Worm (Caenorhabditis elegans): ENCODE results near the gene sdz-9.

Gene sdz-9

ce11 chrII:2764664-2765063 is 8.8 kb downstream of the sdz-9 start, which contains the start of gene fbxb-108:
Gene fbxb-108 (plus strand): TSS chrII:2764964.
- TF ChIP-seq nhr-28 (tag; optimal IDR thresholded peaks at IDR 0.05), result no peak
- TF ChIP-seq nhr-237 (tag; optimal IDR thresholded peaks at IDR 0.05), result no peak
- TF ChIP-seq unc-39 (tag; optimal IDR thresholded peaks at IDR 0.05), result no peak

ce11 chrII:2762108-2762507 is 11.3 kb downstream of the sdz-9 start, which contains the start of gene fbxb-106:
Gene fbxb-106 (plus strand): TSS chrII:2762408.
- TF ChIP-seq nhr-76 (tag; optimal IDR thresholded peaks at IDR 0.05) (no peak), lin-32 (GFP tag; optimal IDR thresholded peaks at IDR 0.05) (no peak), unc-62 (GFP tag; optimal IDR thresholded peaks at IDR 0.05) (no peak), pha-4 (tag; optimal IDR thresholded peaks at IDR 0.05) (no peak), unc-39 (tag; optimal IDR thresholded peaks at IDR 0.05) (no peak), tbx-8 (GFP tag; optimal IDR thresholded peaks at IDR 0.05) (no peak), mls-2 (tag; optimal IDR thresholded peaks at IDR 0.05) (no peak), unc-120 (tag; optimal IDR thresholded peaks at IDR 0.05; ENCODE audit: poor library complexity, severe bottlenecking) (no peak), sptf-1 (tag; optimal IDR thresholded peaks at IDR 0.05) (no peak), ceh-43 (GFP tag; optimal IDR thresholded peaks at IDR 0.05) (no peak)

- peak; percentile 99 for TF ChIP-seq ceh-39 (tag; optimal IDR thresholded peaks at IDR 0.05)
- TF ChIP-seq ces-1 (GFP tag; optimal IDR thresholded peaks at IDR 0.05), result no peak
Observed at ce11 chrII:2758476-2758875, 15.0 kb downstream of the sdz-9 start, which contains the start of gene fbxb-107. Gene fbxb-107 (plus strand): TSS chrII:2758772.

- TF ChIP-seq ces-1 (GFP tag; optimal IDR thresholded peaks at IDR 0.05), result no peak
- no peak for TF ChIP-seq mls-2 (tag; optimal IDR thresholded peaks at IDR 0.05)
- TF ChIP-seq unc-120 (tag; optimal IDR thresholded peaks at IDR 0.05; ENCODE audit: poor library complexity, severe bottlenecking), result no peak
- no peak for TF ChIP-seq ham-2 (GFP tag; optimal IDR thresholded peaks at IDR 0.05)
- TF ChIP-seq blmp-1 (tag; optimal IDR thresholded peaks at IDR 0.05), result no peak
- TF ChIP-seq mep-1 (tag; optimal IDR thresholded peaks at IDR 0.05), result no peak
- no peak for TF ChIP-seq nhr-2 (tag; optimal IDR thresholded peaks at IDR 0.05)
- TF ChIP-seq snpc-4 (tag; optimal IDR thresholded peaks at IDR 0.05), result no peak
- no peak for TF ChIP-seq ceh-43 (GFP tag; optimal IDR thresholded peaks at IDR 0.05)
- TF ChIP-seq mab-5 (tag; optimal IDR thresholded peaks at IDR 0.05), result no peak
- TF ChIP-seq elt-3 (tag; optimal IDR thresholded peaks at IDR 0.05), result no peak
- no peak for TF ChIP-seq ceh-39 (tag; optimal IDR thresholded peaks at IDR 0.05)
- TF ChIP-seq nhr-28 (tag; optimal IDR thresholded peaks at IDR 0.05), result no peak
- no peak for TF ChIP-seq unc-39 (tag; optimal IDR thresholded peaks at IDR 0.05)
- no peak for TF ChIP-seq bed-3 (GFP tag; optimal IDR thresholded peaks at IDR 0.05)
- no peak for TF ChIP-seq lin-32 (GFP tag; optimal IDR thresholded peaks at IDR 0.05)
Observed at ce11 chrII:2757954-2758353, 15.5 kb downstream of the sdz-9 start, which contains the start of gene F29A7.8. Gene F29A7.8 (minus strand): TSS chrII:2758054.

ce11 chrII:2756351-2756750 is 17.1 kb downstream of the sdz-9 start:
- no peak for TF ChIP-seq zip-8 (tag; optimal IDR thresholded peaks at IDR 0.05)

- no peak for TF ChIP-seq flh-1 (GFP tag; optimal IDR thresholded peaks at IDR 0.05)
Observed at ce11 chrII:2754595-2754994, 18.8 kb downstream of the sdz-9 start.

ce11 chrII:2752999-2753398 is 20.4 kb downstream of the sdz-9 start, which contains the start of gene F29A7.3:
Gene F29A7.3 (plus strand): TSS chrII:2753299.
- no peak for TF ChIP-seq nhr-237 (tag; optimal IDR thresholded peaks at IDR 0.05)

- TF ChIP-seq nhr-2 (tag; optimal IDR thresholded peaks at IDR 0.05) (no peak), lin-13 (tag; optimal IDR thresholded peaks at IDR 0.05) (peak; percentile 51), sptf-1 (tag; optimal IDR thresholded peaks at IDR 0.05) (peak; percentile 65), ham-2 (GFP tag; optimal IDR thresholded peaks at IDR 0.05) (peak; percentile 46), ces-1 (GFP tag; optimal IDR thresholded peaks at IDR 0.05) (peak; percentile 74), M03D4.4 (tag; optimal IDR thresholded peaks at IDR 0.05) (peak; percentile 20), cnd-1 (tag; optimal IDR thresholded peaks at IDR 0.05) (no peak), mep-1 (tag; optimal IDR thresholded peaks at IDR 0.05) (peak; percentile 36), hlh-1 (tag; optimal IDR thresholded peaks at IDR 0.05) (peak; percentile 2), pha-4 (tag; optimal IDR thresholded peaks at IDR 0.05) (peak; percentile 18), lsy-2 (tag; optimal IDR thresholded peaks at IDR 0.05) (no peak)
Observed at ce11 chrII:2752536-2752935, 20.9 kb downstream of the sdz-9 start, which contains the start of gene F29A7.6. Gene F29A7.6 (minus strand): TSS chrII:2752611.

Data from whole organism, mixed stage, embryonic.